Fruit fly (Drosophila melanogaster): Measurements from ENCODE around the gene CCKLR-17D1.

dm6 chrX:18702245-18702644 is 24.1 kb downstream of the CCKLR-17D1 start:
- TF ChIP-seq ovo (GFP tag; optimal IDR thresholded peaks at IDR 0.05) (no peak), CG11617 (GFP tag; optimal IDR thresholded peaks at IDR 0.05) (no peak), kay (GFP tag; ENCODE audit: borderline replicate concordance) (no peak), bab1 (GFP tag; optimal IDR thresholded peaks at IDR 0.05) (no peak), cic (GFP tag; optimal IDR thresholded peaks at IDR 0.05) (no peak), CG12768 (GFP tag; optimal IDR thresholded peaks at IDR 0.05) (no peak), Hr96 (GFP tag; optimal IDR thresholded peaks at IDR 0.05) (no peak), cnc (optimal IDR thresholded peaks at IDR 0.05) (no peak)

Measured in whole organism, adult.